Comparison of ENCODE assay signal across 3 fruit fly cellular contexts in the genomic region with DNA sequence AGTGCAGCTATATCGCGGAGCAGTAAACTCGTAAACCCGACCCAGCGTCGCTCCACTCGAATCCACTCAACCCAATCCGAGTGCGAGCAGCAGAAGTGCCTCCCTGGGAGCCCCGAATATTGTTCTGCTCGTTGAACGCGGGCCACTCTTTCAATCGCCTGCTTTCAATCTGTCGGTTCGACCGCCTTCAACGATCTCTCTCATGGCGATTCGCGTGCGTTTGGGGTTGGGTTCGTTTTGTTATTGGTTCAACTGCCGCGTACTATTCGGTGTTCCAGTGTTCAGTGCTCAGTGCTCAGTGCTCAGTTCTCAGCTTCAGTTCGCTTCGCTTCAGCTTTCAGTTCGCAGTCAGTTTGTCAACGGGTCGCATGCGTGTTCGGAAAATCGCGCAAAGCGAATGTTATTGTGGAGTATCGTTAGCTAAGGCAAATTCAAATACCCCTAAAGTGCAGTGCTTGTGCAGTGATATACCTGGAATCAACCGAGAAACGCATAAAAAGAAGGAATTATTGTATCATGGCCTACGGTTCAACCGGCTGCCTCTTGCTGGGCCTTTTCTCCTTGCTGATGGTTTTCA.
TF ChIP-seq lines count a peak whose summit lies in the region.

CG31676 (plus strand) TSS at position 289 of the 577 bp plus-strand sequence.

- TF ChIP-seq CTCF in whole organism, embryonic (GFP tag; optimal IDR thresholded peaks at IDR 0.05; lab: Kevin White, UChicago), result no peak

TF ChIP-seq in whole organism, adult, 20 proteins besides CTCF, POLR2A, EP300 and RAD21:
- peak; percentile 50 for TF ChIP-seq kay (GFP tag; lab: Kevin White, UChicago; ENCODE audit: borderline replicate concordance)
- no peak for TF ChIP-seq Mnt (GFP tag; optimal IDR thresholded peaks at IDR 0.05; lab: Kevin White, UChicago)

TF ChIP-seq in whole organism, embryonic, 481 proteins besides CTCF, POLR2A, EP300 and RAD21 (continues in another document):
- TF ChIP-seq Sry-β (GFP tag; optimal IDR thresholded peaks at IDR 0.05; lab: Kevin White, UChicago), result no peak
- TF ChIP-seq CG6854 (GFP tag; optimal IDR thresholded peaks at IDR 0.05; lab: Kevin White, UChicago), result peak; percentile 45
- no peak for TF ChIP-seq cas (GFP tag; IDR thresholded peaks at IDR 0.05; lab: Robert Waterston, UW)
- TF ChIP-seq CrebB (tag; optimal IDR thresholded peaks at IDR 0.05; lab: Kevin White, UChicago), result peak; percentile 54
- peak; percentile 29; the same call in 1 of the 3 replicates for TF ChIP-seq dysf (GFP tag; IDR thresholded peaks at IDR 0.05; lab: Robert Waterston, UW)
- TF ChIP-seq lola (GFP tag; optimal IDR thresholded peaks at IDR 0.05; lab: Kevin White, UChicago), result no peak
- TF ChIP-seq prd (optimal IDR thresholded peaks at IDR 0.05; lab: Kevin White, UChicago), result no peak
- no peak for TF ChIP-seq prd (GFP tag; IDR thresholded peaks at IDR 0.05; lab: Robert Waterston, UW)
- TF ChIP-seq Lpt (GFP tag; optimal IDR thresholded peaks at IDR 0.05; lab: Kevin White, UChicago), result no peak
- TF ChIP-seq PHDP (tag; optimal IDR thresholded peaks at IDR 0.05; lab: Kevin White, UChicago), result peak; percentile 30
- peak; percentile 11; the same call in 1 of the 2 replicates for TF ChIP-seq CG11247 (GFP tag; IDR thresholded peaks at IDR 0.05; lab: Robert Waterston, UW)
- no peak for TF ChIP-seq fd96Cb (tag; optimal IDR thresholded peaks at IDR 0.05; lab: Kevin White, UChicago)
- peak; percentile 56 for TF ChIP-seq caup (GFP tag; optimal IDR thresholded peaks at IDR 0.05; lab: Kevin White, UChicago; ENCODE audit: severe bottlenecking)
- peak; percentile 16 for TF ChIP-seq CG4328 (GFP tag; optimal IDR thresholded peaks at IDR 0.05; lab: Kevin White, UChicago)
- no peak for TF ChIP-seq CG8359 (GFP tag; optimal IDR thresholded peaks at IDR 0.05; lab: Kevin White, UChicago; ENCODE audit: borderline replicate concordance)
- TF ChIP-seq BtbVII (GFP tag; optimal IDR thresholded peaks at IDR 0.05; lab: Kevin White, UChicago), result peak; percentile 42
- 0 out of 3 replicates have a peak, but pooled peaks have one; percentile 47 for TF ChIP-seq CG11456 (GFP tag; IDR thresholded peaks at IDR 0.05; lab: Robert Waterston, UW)
- peak; percentile 53 for TF ChIP-seq Hmr (GFP tag; optimal IDR thresholded peaks at IDR 0.05; lab: Kevin White, UChicago)
- peak; percentile 78 for TF ChIP-seq Med (GFP tag; lab: Kevin White, UChicago)
- TF ChIP-seq lmd (GFP tag; IDR thresholded peaks at IDR 0.05; lab: Robert Waterston, UW), result no peak
- TF ChIP-seq CG34376 (GFP tag; optimal IDR thresholded peaks at IDR 0.05; lab: Kevin White, UChicago), result peak; percentile 61
- peak; percentile 51; the same call in 1 of the 2 replicates for TF ChIP-seq Rfx (GFP tag; IDR thresholded peaks at IDR 0.05; lab: Robert Waterston, UW)
- TF ChIP-seq MESR4 (GFP tag; optimal IDR thresholded peaks at IDR 0.05; lab: Kevin White, UChicago), result no peak
- peak; percentile 69 for TF ChIP-seq mirr (GFP tag; optimal IDR thresholded peaks at IDR 0.05; lab: Kevin White, UChicago)
- no peak for TF ChIP-seq CG6683 (GFP tag; optimal IDR thresholded peaks at IDR 0.05; lab: Kevin White, UChicago)
- 0 out of 3 replicates have a peak, but pooled peaks have one; percentile 21 for TF ChIP-seq so (GFP tag; IDR thresholded peaks at IDR 0.05; lab: Robert Waterston, UW)
- TF ChIP-seq zen (tag; optimal IDR thresholded peaks at IDR 0.05; lab: Kevin White, UChicago), result no peak
- TF ChIP-seq sim (GFP tag; IDR thresholded peaks at IDR 0.05; lab: Robert Waterston, UW), result no peak
- peak; percentile 40 for TF ChIP-seq CG6765 (GFP tag; optimal IDR thresholded peaks at IDR 0.05; lab: Kevin White, UChicago)
- peak; percentile 40; the same call in 1 of the 2 replicates for TF ChIP-seq wdn (GFP tag; IDR thresholded peaks at IDR 0.05; lab: Robert Waterston, UW)
- TF ChIP-seq CG6813 (GFP tag; optimal IDR thresholded peaks at IDR 0.05; lab: Kevin White, UChicago), result peak; percentile 57
- peak; percentile 47 for TF ChIP-seq CG12071 (GFP tag; optimal IDR thresholded peaks at IDR 0.05; lab: Kevin White, UChicago)
- TF ChIP-seq row (GFP tag; IDR thresholded peaks at IDR 0.05; lab: Robert Waterston, UW), result no peak
- no peak for TF ChIP-seq fd102C (GFP tag; optimal IDR thresholded peaks at IDR 0.05; lab: Kevin White, UChicago)
- no peak for TF ChIP-seq Side (GFP tag; optimal IDR thresholded peaks at IDR 0.05; lab: Kevin White, UChicago)
- peak; percentile 78 for TF ChIP-seq Fer1 (GFP tag; optimal IDR thresholded peaks at IDR 0.05; lab: Kevin White, UChicago)
- no peak for TF ChIP-seq lilli (GFP tag; optimal IDR thresholded peaks at IDR 0.05; lab: Kevin White, UChicago)
- no peak for TF ChIP-seq CG13123 (GFP tag; optimal IDR thresholded peaks at IDR 0.05; lab: Kevin White, UChicago)
- TF ChIP-seq CG15601 (tag; optimal IDR thresholded peaks at IDR 0.05; lab: Kevin White, UChicago), result peak; percentile 100
- TF ChIP-seq CG18599 (GFP tag; optimal IDR thresholded peaks at IDR 0.05; lab: Kevin White, UChicago), result peak; percentile 47

TF ChIP-seq in whole organism, prepupa, 60 proteins besides CTCF, POLR2A, EP300 and RAD21:
- TF ChIP-seq CG6163 (GFP tag; IDR thresholded peaks at IDR 0.05; lab: Robert Waterston, UW) (0 out of 3 replicates have a peak, but pooled peaks have one; percentile 36), CG8119 (GFP tag; IDR thresholded peaks at IDR 0.05; lab: Robert Waterston, UW) (0 out of 3 replicates have a peak, but pooled peaks have one; percentile 19), CG7368 (GFP tag; optimal IDR thresholded peaks at IDR 0.05; lab: Kevin White, UChicago) (no peak), Eip78C (GFP tag; lab: Kevin White, UChicago) (peak; percentile 73), eg (GFP tag; IDR thresholded peaks at IDR 0.05; lab: Robert Waterston, UW) (peak; percentile 5; the same call in 1 of the 3 replicates)
